Worm (Caenorhabditis elegans): ENCODE measurements around the gene srx-114.

Gene srx-114

DNA sequence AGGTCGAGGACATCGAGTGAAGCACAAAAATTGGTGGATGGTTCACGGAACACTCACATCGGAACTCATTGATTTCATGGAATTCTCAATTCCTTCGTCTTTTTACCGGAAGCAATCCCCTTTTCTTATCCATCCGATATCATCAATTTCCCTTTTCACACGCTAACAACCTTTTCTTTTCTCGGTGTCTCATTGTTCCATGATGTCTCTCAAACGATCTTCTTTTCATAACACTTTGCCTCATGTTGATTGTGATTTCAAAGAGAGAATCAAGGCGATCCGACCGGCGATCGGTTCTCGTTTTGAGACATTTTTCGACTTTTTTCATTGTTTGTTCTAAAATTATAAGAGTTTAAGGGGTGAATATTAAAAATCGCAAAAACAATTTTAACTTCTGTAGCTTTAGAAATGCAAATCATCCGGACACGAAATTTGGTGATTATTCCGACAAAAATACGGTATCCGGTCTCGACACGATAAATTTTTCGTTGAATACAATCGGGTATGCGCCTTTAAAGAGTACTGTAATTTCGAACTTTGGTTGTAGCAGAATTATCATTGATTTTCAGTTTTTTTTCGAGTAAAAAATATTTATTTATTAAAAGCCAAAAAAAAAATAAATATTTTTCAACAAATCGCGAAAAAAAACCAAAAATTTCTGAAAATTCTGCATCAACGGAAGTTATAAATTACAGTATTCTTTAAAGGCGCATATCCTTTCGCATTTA lies 25.9 kb upstream of the srx-114 start:
- TF ChIP-seq blmp-1 (tag; optimal IDR thresholded peaks at IDR 0.05; ENCODE audit: insufficient read depth) (peak; percentile 54), fos-1 (tag; optimal IDR thresholded peaks at IDR 0.05) (peak; percentile 34), ZK546.5 (tag; optimal IDR thresholded peaks at IDR 0.05) (no peak), nhr-6 (tag; optimal IDR thresholded peaks at IDR 0.05) (no peak)

ce11 chrII:5455650-5456355 lies 22.8 kb upstream of the srx-114 start, which contains the start of gene daz-1:
Gene daz-1 (plus strand): TSS chrII:5456305.
- no peak for TF ChIP-seq sem-4 (tag; optimal IDR thresholded peaks at IDR 0.05)
- TF ChIP-seq skn-1 (tag; optimal IDR thresholded peaks at IDR 0.05): no peak
- no peak for TF ChIP-seq alr-1 (tag; optimal IDR thresholded peaks at IDR 0.05)
- no peak for TF ChIP-seq unc-55 (GFP tag; optimal IDR thresholded peaks at IDR 0.05)
- no peak for TF ChIP-seq zag-1 (tag; optimal IDR thresholded peaks at IDR 0.05)
- TF ChIP-seq lin-11 (tag; optimal IDR thresholded peaks at IDR 0.05): no peak
- no peak for TF ChIP-seq ama-1 (optimal IDR thresholded peaks at IDR 0.05)
- no peak for TF ChIP-seq blmp-1 (tag; optimal IDR thresholded peaks at IDR 0.05; ENCODE audit: insufficient read depth)
- TF ChIP-seq nhr-12 (tag; optimal IDR thresholded peaks at IDR 0.05): no peak

DNA sequence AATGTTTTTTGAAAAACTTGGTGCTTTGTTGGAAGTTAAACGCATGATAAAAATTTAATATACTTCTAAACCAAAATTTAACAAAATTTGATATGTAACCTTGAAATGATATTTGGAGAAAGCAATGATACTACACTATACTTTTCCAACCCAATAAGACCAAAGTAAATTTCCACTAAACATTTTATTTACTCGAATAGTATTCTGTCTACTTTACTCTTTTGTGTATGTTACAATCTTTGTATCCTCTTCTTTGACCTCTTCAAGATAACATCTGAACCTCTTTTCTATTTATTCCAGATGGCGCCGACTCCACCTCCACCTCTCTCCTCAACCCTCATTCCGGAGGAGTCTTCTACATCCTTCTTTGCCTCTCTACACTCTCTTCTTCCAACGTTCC lies 20.6 kb upstream of the srx-114 start, which contains the start of gene dhs-5:
dhs-5 (plus strand) TSS at position 301 of the 400 bp plus-strand sequence.
- TF ChIP-seq skn-1 (tag; optimal IDR thresholded peaks at IDR 0.05) (no peak), lin-11 (tag; optimal IDR thresholded peaks at IDR 0.05) (no peak), nhr-237 (tag; optimal IDR thresholded peaks at IDR 0.05) (no peak), aly-2 (tag; optimal IDR thresholded peaks at IDR 0.05) (no peak), nhr-77 (tag; optimal IDR thresholded peaks at IDR 0.05) (no peak), ztf-11 (tag; optimal IDR thresholded peaks at IDR 0.05) (no peak)

DNA sequence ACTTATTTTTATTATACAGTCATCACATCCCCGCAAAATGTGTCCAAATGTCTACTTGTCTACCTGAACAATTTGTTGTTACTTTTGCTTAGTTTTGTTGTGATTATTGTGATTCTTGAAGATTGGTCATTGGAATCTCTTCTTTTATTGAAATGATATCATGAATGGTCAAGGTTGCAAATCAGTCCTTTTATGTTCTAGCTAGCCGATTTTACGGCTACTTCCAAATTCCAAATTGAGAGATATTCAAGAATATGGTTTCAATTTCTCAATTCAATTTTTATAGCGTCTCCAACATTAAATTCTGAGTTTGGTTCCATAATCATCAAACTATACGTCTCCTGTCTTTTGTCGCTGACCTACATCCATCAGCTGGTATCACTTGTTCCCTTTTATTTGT lies 18.3 kb upstream of the srx-114 start:
- TF ChIP-seq nhr-6 (tag; optimal IDR thresholded peaks at IDR 0.05) (no peak), R02D3.7 (tag; optimal IDR thresholded peaks at IDR 0.05) (no peak), nhr-25 (tag; optimal IDR thresholded peaks at IDR 0.05) (no peak), sem-4 (tag; optimal IDR thresholded peaks at IDR 0.05) (no peak), blmp-1 (tag; optimal IDR thresholded peaks at IDR 0.05; ENCODE audit: insufficient read depth) (no peak), alr-1 (tag; optimal IDR thresholded peaks at IDR 0.05) (no peak)

- TF ChIP-seq R02D3.7 (tag; optimal IDR thresholded peaks at IDR 0.05) (no peak), sma-9 (GFP tag; optimal IDR thresholded peaks at IDR 0.05) (no peak), sma-9 (tag; optimal IDR thresholded peaks at IDR 0.05) (no peak), lin-11 (tag; optimal IDR thresholded peaks at IDR 0.05) (no peak), nhr-23 (tag; optimal IDR thresholded peaks at IDR 0.05) (no peak), sma-3 (GFP tag; optimal IDR thresholded peaks at IDR 0.05) (peak; percentile 56), egl-27 (tag; optimal IDR thresholded peaks at IDR 0.05) (no peak), elt-1 (tag; optimal IDR thresholded peaks at IDR 0.05) (no peak)
Observed at ce11 chrII:5449620-5450019, 16.7 kb upstream of the srx-114 start.

ce11 chrII:5449219-5449618 lies 16.2 kb upstream of the srx-114 start:
- TF ChIP-seq F13H6.1 (tag; optimal IDR thresholded peaks at IDR 0.05): peak; percentile 52
- no peak for TF ChIP-seq unc-55 (GFP tag; optimal IDR thresholded peaks at IDR 0.05)
- TF ChIP-seq sma-9 (GFP tag; optimal IDR thresholded peaks at IDR 0.05): peak; percentile 60
- TF ChIP-seq sma-9 (tag; optimal IDR thresholded peaks at IDR 0.05): no peak

DNA sequence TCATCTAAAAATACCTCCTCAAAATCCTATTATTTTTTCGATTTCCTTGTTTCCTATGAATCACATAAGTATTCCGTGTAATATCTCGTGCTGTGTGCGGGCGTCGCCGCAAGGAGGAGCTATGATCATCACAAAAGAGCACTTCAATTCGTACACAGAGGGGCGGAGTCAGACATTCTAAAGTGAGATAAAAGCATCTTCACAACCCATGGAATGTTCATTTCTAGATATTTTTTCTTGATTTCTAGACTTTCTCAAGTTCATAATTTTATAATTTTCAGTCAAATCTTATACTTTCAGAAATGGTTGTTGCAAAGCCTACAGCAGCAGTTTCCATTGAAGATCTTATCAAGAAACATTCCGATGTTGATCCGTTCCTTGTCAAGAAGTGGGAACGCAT lies 14.4 kb upstream of the srx-114 start, which contains the start of gene cex-1:
cex-1 (plus strand) TSS at position 301 of the 400 bp plus-strand sequence.
- TF ChIP-seq R02D3.7 (tag; optimal IDR thresholded peaks at IDR 0.05) (no peak), fos-1 (tag; optimal IDR thresholded peaks at IDR 0.05) (no peak)

ce11 chrII:5446506-5446905 lies 13.5 kb upstream of the srx-114 start, which contains the start of gene nmr-1:
Gene nmr-1 (minus strand): TSS chrII:5446606.
- no peak for TF ChIP-seq unc-62 (GFP tag; optimal IDR thresholded peaks at IDR 0.05)
- no peak for TF ChIP-seq unc-39 (tag; optimal IDR thresholded peaks at IDR 0.05)
- TF ChIP-seq Y55F3AM.14 (GFP tag; optimal IDR thresholded peaks at IDR 0.05): no peak
- no peak for TF ChIP-seq blmp-1 (tag; optimal IDR thresholded peaks at IDR 0.05; ENCODE audit: insufficient read depth)
- TF ChIP-seq sma-3 (GFP tag; optimal IDR thresholded peaks at IDR 0.05): no peak
- no peak for TF ChIP-seq lin-11 (tag; optimal IDR thresholded peaks at IDR 0.05)
- TF ChIP-seq nhr-129 (tag; optimal IDR thresholded peaks at IDR 0.05): no peak
- no peak for TF ChIP-seq mab-5 (tag; optimal IDR thresholded peaks at IDR 0.05)

Data from whole organism, L2 larva.